Fruit fly (Drosophila melanogaster): Measurements from ENCODE around the gene Gcn2.
A peak's percentile ranks its signal among the peaks of the same experiment; 100 is the strongest.

Gene Gcn2

DNA sequence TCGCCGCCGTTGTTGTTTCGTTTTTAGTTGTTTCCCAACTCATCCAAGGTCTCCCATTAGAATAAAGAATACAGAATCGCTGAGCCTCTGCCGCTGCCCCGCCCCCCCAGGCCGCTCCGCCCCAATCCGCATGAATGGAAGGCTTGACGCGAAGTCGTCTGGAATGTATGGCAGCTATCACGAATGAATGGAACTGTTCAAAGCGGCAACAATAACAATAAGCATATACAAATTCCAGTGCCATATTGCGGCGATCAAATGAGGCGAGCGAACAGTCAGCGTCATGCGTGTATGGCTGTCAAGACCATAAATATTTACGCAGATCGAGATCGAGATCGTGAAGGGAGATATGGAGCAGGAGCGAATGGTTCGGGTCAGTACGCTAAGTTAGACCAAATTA, 25.2 kb downstream of the Gcn2 start (continued):
- TF ChIP-seq chinmo (GFP tag; IDR thresholded peaks at IDR 0.05; ENCODE audit: partially characterized antibody) (peak; percentile 92; the same call in 3 of the 4 replicates), grn (GFP tag; optimal IDR thresholded peaks at IDR 0.05) (peak; percentile 56), CG1024 (GFP tag; IDR thresholded peaks at IDR 0.05) (no peak), CG18619 (GFP tag; optimal IDR thresholded peaks at IDR 0.05) (no peak), CG15514 (GFP tag; optimal IDR thresholded peaks at IDR 0.05) (peak; percentile 7), CG15269 (tag; optimal IDR thresholded peaks at IDR 0.05) (peak; percentile 24), sd (tag; optimal IDR thresholded peaks at IDR 0.05) (peak; percentile 99), CG14014 (GFP tag; IDR thresholded peaks at IDR 0.05) (no peak), CG7372 (GFP tag; IDR thresholded peaks at IDR 0.05) (no peak), Myb (GFP tag; optimal IDR thresholded peaks at IDR 0.05) (no peak), Lhr (GFP tag; optimal IDR thresholded peaks at IDR 0.05) (no peak), CG12769 (tag; optimal IDR thresholded peaks at IDR 0.05) (peak; percentile 95), croc (GFP tag; conservative IDR thresholded peaks at IDR 0.05) (no peak), CG6689 (GFP tag; IDR thresholded peaks at IDR 0.05) (no peak), HmgZ (tag; optimal IDR thresholded peaks at IDR 0.05) (no peak), ranshi (GFP tag; IDR thresholded peaks at IDR 0.05) (no peak), dan (GFP tag; IDR thresholded peaks at IDR 0.05) (no peak), CG18764 (GFP tag; optimal IDR thresholded peaks at IDR 0.05) (no peak), CG11504 (tag; optimal IDR thresholded peaks at IDR 0.05) (no peak), CG12236 (GFP tag; optimal IDR thresholded peaks at IDR 0.05) (no peak), CG17912 (GFP tag; optimal IDR thresholded peaks at IDR 0.05) (no peak), CG16815 (GFP tag; optimal IDR thresholded peaks at IDR 0.05) (no peak), ro (GFP tag; IDR thresholded peaks at IDR 0.05) (no peak), gce (GFP tag; IDR thresholded peaks at IDR 0.05) (no peak), CG10209 (GFP tag; optimal IDR thresholded peaks at IDR 0.05) (no peak), Awh (GFP tag; IDR thresholded peaks at IDR 0.05) (no peak), sr (GFP tag; IDR thresholded peaks at IDR 0.05) (no peak), CG6854 (GFP tag; optimal IDR thresholded peaks at IDR 0.05) (no peak), CG3065 (GFP tag; optimal IDR thresholded peaks at IDR 0.05) (no peak), CG10274 (GFP tag; optimal IDR thresholded peaks at IDR 0.05) (no peak), sug (tag; optimal IDR thresholded peaks at IDR 0.05) (peak; percentile 66), Sry-δ (GFP tag; optimal IDR thresholded peaks at IDR 0.05) (no peak), nau (GFP tag; optimal IDR thresholded peaks at IDR 0.05) (no peak), Dip3 (GFP tag; optimal IDR thresholded peaks at IDR 0.05) (no peak), CG30403 (GFP tag; optimal IDR thresholded peaks at IDR 0.05) (no peak), CG14667 (GFP tag; IDR thresholded peaks at IDR 0.05) (no peak), z (GFP tag; IDR thresholded peaks at IDR 0.05) (no peak), BtbVII (GFP tag; optimal IDR thresholded peaks at IDR 0.05) (no peak), grau (tag; optimal IDR thresholded peaks at IDR 0.05) (no peak), Xbp1 (GFP tag; optimal IDR thresholded peaks at IDR 0.05) (no peak), TFAM (GFP tag; optimal IDR thresholded peaks at IDR 0.05) (no peak), nom (GFP tag; optimal IDR thresholded peaks at IDR 0.05) (no peak), tio (GFP tag; optimal IDR thresholded peaks at IDR 0.05) (no peak), CG15479 (GFP tag; optimal IDR thresholded peaks at IDR 0.05) (no peak), ftz-f1 (GFP tag; optimal IDR thresholded peaks at IDR 0.05) (peak; percentile 87), CG16779 (GFP tag; IDR thresholded peaks at IDR 0.05) (no peak), CG9817 (tag; optimal IDR thresholded peaks at IDR 0.05) (peak; percentile 7), Pdp1 (GFP tag; optimal IDR thresholded peaks at IDR 0.05) (peak in 1 of 2 experiments; percentile 9), amos (GFP tag; IDR thresholded peaks at IDR 0.05; ENCODE audit: partially characterized antibody) (no peak), prd (optimal IDR thresholded peaks at IDR 0.05) (no peak), prd (GFP tag; IDR thresholded peaks at IDR 0.05) (no peak), Bteb2 (GFP tag; optimal IDR thresholded peaks at IDR 0.05) (no peak)

Data from whole organism, embryonic.